Fruit fly (Drosophila melanogaster) whole organism, adult: ENCODE measurements around the gene TTLL1A.

Source experiments
- CG11617 ChIP-seq: fragments of 200-800 bp; sonication (Bioruptor generic); optimal IDR thresholded peaks from 2 replicates; lab custom pipeline; 2017; ENCODE audit warnings: mild to moderate bottlenecking, missing biosample characterization, missing genetic modification reagents, missing genetic modification characterization
- CG12768 ChIP-seq: fragments of 200-800 bp; sonication (Bioruptor generic); optimal IDR thresholded peaks from 2 replicates; lab custom pipeline; 2017; ENCODE audit warnings: missing biosample characterization, missing genetic modification characterization, mild to moderate bottlenecking, moderate library complexity, missing genetic modification reagents
- CG14711 ChIP-seq: fragments of 200-800 bp; sonication (Bioruptor generic); optimal IDR thresholded peaks from 2 replicates; lab custom pipeline; 2018; ENCODE audit warnings: missing biosample characterization, mild to moderate bottlenecking, missing genetic modification characterization, moderate library complexity
- CG1620 ChIP-seq: fragments of 200-800 bp; sonication (Bioruptor generic); optimal IDR thresholded peaks from 2 replicates; lab custom pipeline; 2016; ENCODE audit warnings: missing biosample characterization, missing genetic modification characterization
- CG33017 ChIP-seq: fragments of 200-800 bp; sonication (Bioruptor generic); optimal IDR thresholded peaks from 2 replicates; lab custom pipeline; 2018; ENCODE audit warnings: missing biosample characterization, mild to moderate bottlenecking, missing genetic modification characterization, moderate library complexity
- CG5204 ChIP-seq: fragments of 200-800 bp; sonication (Bioruptor generic); optimal IDR thresholded peaks from 2 replicates; lab custom pipeline; 2016; ENCODE audit warnings: missing biosample characterization, missing genetic modification characterization
- CG7045 ChIP-seq: fragments of 200-800 bp; sonication (Bioruptor generic); optimal IDR thresholded peaks from 2 replicates; lab custom pipeline; 2017; ENCODE audit warnings: missing biosample characterization, mild to moderate bottlenecking, missing genetic modification characterization
- CG7101 ChIP-seq: fragments of 200-800 bp; sonication (Bioruptor generic); optimal IDR thresholded peaks from 2 replicates; lab custom pipeline; 2018; ENCODE audit warnings: missing biosample characterization, mild to moderate bottlenecking, missing genetic modification characterization, moderate library complexity
- Clk ChIP-seq: fragments of 200-800 bp; sonication (Bioruptor generic); optimal IDR thresholded peaks from 2 replicates; lab custom pipeline; 2017; ENCODE audit warnings: missing biosample characterization, missing genetic modification characterization
- Crg-1 ChIP-seq: fragments of 200-800 bp; sonication (Bioruptor generic); optimal IDR thresholded peaks from 2 replicates; lab custom pipeline; 2016; ENCODE audit warnings: missing biosample characterization, missing genetic modification characterization
- Hr96 ChIP-seq: fragments of 200-800 bp; sonication (Bioruptor generic); optimal IDR thresholded peaks from 2 replicates; lab custom pipeline; 2016; ENCODE audit warnings: missing biosample characterization, missing genetic modification characterization
- Mnt ChIP-seq: fragments of 200-800 bp; sonication (Bioruptor generic); optimal IDR thresholded peaks from 2 replicates; lab custom pipeline; 2016; ENCODE audit warnings: missing biosample characterization, mild to moderate bottlenecking, missing genetic modification characterization
- bab1 ChIP-seq: fragments of 200-800 bp; sonication (Bioruptor generic); optimal IDR thresholded peaks from 3 replicates; lab custom pipeline; 2019; ENCODE audit warnings: missing biosample characterization, mild to moderate bottlenecking, missing genetic modification characterization, moderate library complexity
- cic ChIP-seq: fragments of 200-800 bp; sonication (Bioruptor generic); optimal IDR thresholded peaks from 2 replicates; lab custom pipeline; 2017; ENCODE audit warnings: missing biosample characterization, mild to moderate bottlenecking, missing genetic modification characterization, moderate library complexity
- cnc ChIP-seq, 2 experiments: fragments of >200 bp; optimal IDR thresholded peaks; 2 replicates each; lab custom pipeline; 2017
- kay ChIP-seq: fragments of 200-800 bp; sonication (Bioruptor generic); peaks from one replicate; lab custom pipeline; 2016; ENCODE audit warnings: missing biosample characterization, missing genetic modification characterization, borderline replicate concordance
- ovo ChIP-seq: fragments of 200-800 bp; sonication (Bioruptor generic); optimal IDR thresholded peaks from 2 replicates; lab custom pipeline; 2016; ENCODE audit warnings: missing biosample characterization, missing genetic modification characterization
- pad ChIP-seq: fragments of 200-800 bp; sonication (Bioruptor generic); optimal IDR thresholded peaks from 3 replicates; lab custom pipeline; 2017; ENCODE audit warnings: missing biosample characterization, missing genetic modification characterization, mild to moderate bottlenecking, moderate library complexity, missing genetic modification reagents
- tj ChIP-seq: fragments of 200-800 bp; sonication (Bioruptor generic); optimal IDR thresholded peaks from 3 replicates; lab custom pipeline; 2017; ENCODE audit warnings: missing biosample characterization, mild to moderate bottlenecking, missing genetic modification characterization, moderate library complexity
- toe ChIP-seq: fragments of 200-800 bp; sonication (Bioruptor generic); optimal IDR thresholded peaks from 2 replicates; lab custom pipeline; 2016; ENCODE audit warnings: missing biosample characterization, missing genetic modification characterization

Gene TTLL1A

dm6 chrX:17218232-17218951 lies 16.0 kb upstream of the TTLL1A start, which contains the start of gene CG12998:
Gene CG12998, plus strand, starts transcription at chrX:17218667.
- TF ChIP-seq kay (GFP tag; lab: Kevin White, UChicago) = no peak
- TF ChIP-seq CG12768 (GFP tag; lab: Kevin White, UChicago) = no peak
- TF ChIP-seq CG33017 (tag; lab: Kevin White, UChicago) = no peak
- TF ChIP-seq CG11617 (GFP tag; lab: Kevin White, UChicago) = no peak
- no peak for TF ChIP-seq tj (GFP tag; lab: Kevin White, UChicago)
- TF ChIP-seq CG5204 (GFP tag; lab: Kevin White, UChicago) = no peak
- no peak for TF ChIP-seq cic (GFP tag; lab: Kevin White, UChicago)
- TF ChIP-seq Mnt (GFP tag; lab: Kevin White, UChicago) = no peak
- no peak for TF ChIP-seq CG7101 (tag; lab: Kevin White, UChicago)
- no peak for TF ChIP-seq pad (GFP tag; lab: Kevin White, UChicago)
- no peak for TF ChIP-seq CG1620
- TF ChIP-seq bab1 (GFP tag; lab: Kevin White, UChicago) = no peak
- no peak for TF ChIP-seq cnc (optimal IDR thresholded peaks at IDR 0.05; lab: Kevin White, UChicago)

DNA sequence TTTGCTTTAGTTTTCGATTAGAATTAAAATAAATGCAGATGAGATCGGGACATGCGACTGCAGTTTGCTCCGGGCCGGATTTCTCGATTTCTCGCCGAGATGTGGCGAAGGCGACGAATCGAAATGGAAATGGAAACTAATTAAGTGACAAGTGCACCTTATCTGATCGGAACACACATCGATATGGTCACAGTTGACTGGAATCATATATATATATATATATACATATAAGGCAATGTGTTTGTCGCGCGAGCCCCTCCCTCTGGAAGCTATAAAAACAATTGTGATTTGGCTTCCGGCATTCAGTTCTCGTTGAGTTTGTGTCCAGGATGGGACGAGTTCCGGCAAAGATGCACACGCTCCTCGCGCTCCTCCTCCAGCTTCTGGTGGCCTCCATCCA lies 12.6 kb upstream of the TTLL1A start, which contains the start of gene CG5162:
Gene CG5162, plus strand, starts transcription at position 301 of the 400 bp plus-strand sequence.
- no peak for TF ChIP-seq pad (GFP tag; lab: Kevin White, UChicago)
- TF ChIP-seq Clk (GFP tag; lab: Kevin White, UChicago) = no peak
- no peak for TF ChIP-seq tj (GFP tag; lab: Kevin White, UChicago)
- no peak for TF ChIP-seq cnc (optimal IDR thresholded peaks at IDR 0.05; lab: Kevin White, UChicago)

DNA sequence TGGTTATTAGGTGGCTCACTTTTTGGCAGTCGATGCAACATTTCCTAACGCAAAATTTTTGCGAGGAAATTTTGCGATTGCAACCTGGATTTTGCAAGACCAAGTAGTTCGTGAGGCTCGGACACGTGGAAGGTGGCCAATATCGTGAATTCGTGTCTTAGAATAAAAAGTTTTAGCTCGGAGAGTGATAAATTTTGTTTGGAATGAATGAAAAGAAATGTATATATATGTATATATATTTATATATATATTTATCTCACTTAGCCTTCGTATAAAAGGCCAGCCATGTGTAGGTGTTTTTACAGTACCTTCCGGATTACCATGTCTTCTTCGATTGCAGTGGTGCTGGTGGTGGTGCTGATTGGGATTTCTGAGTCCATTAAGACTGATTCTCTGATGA lies 9.6 kb upstream of the TTLL1A start, which contains the start of gene CG18258:
Gene CG18258, plus strand, starts transcription at position 301 of the 400 bp plus-strand sequence.
- TF ChIP-seq Clk (GFP tag; lab: Kevin White, UChicago) (no peak), ovo (no peak), Hr96 (no peak), cnc (optimal IDR thresholded peaks at IDR 0.05; lab: Kevin White, UChicago) (no peak), pad (GFP tag; lab: Kevin White, UChicago) (no peak)

DNA sequence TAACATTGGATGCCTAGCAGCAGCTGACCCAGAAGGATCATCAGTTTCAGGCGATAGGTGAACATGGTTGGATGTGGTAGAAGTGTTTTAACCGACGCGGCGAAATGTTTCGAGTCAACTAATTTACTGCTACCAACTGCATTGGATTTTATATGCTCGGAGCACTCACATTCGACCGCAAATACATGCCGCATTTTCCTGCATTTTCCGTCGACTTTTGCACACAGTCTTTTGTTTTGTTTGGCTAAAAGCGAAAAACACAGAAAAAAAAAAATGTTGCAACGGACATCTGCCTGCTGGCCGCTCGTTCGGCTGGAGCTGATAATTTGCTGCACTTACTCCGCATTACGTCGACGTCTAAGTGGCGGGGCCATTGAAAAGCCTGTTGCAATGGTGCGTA lies 7.5 kb upstream of the TTLL1A start, which contains the start of gene CG12995:
Gene CG12995, minus strand, starts transcription at position 101 of the 400 bp plus-strand sequence.
- TF ChIP-seq CG7045 (GFP tag; lab: Kevin White, UChicago) (no peak), CG7101 (tag; lab: Kevin White, UChicago) (no peak), ovo (no peak), CG5204 (GFP tag; lab: Kevin White, UChicago) (no peak), kay (GFP tag; lab: Kevin White, UChicago) (no peak), CG14711 (no peak), cic (GFP tag; lab: Kevin White, UChicago) (no peak), Hr96 (no peak), CG12768 (GFP tag; lab: Kevin White, UChicago) (no peak), CG1620 (no peak), CG11617 (GFP tag; lab: Kevin White, UChicago) (no peak), pad (GFP tag; lab: Kevin White, UChicago) (no peak), tj (GFP tag; lab: Kevin White, UChicago) (no peak), cnc (optimal IDR thresholded peaks at IDR 0.05; lab: Kevin White, UChicago) (no peak), CG33017 (tag; lab: Kevin White, UChicago) (no peak)

- TF ChIP-seq Mnt (GFP tag; lab: Kevin White, UChicago) = no peak
- TF ChIP-seq CG33017 (tag; lab: Kevin White, UChicago) = no peak
- TF ChIP-seq tj (GFP tag; lab: Kevin White, UChicago) = no peak
- no peak for TF ChIP-seq CG7045 (GFP tag; lab: Kevin White, UChicago)
- no peak for TF ChIP-seq pad (GFP tag; lab: Kevin White, UChicago)
- no peak for TF ChIP-seq CG5204 (GFP tag; lab: Kevin White, UChicago)
- no peak for TF ChIP-seq cic (GFP tag; lab: Kevin White, UChicago)
- no peak for TF ChIP-seq CG7101 (tag; lab: Kevin White, UChicago)
- no peak for TF ChIP-seq Crg-1
- TF ChIP-seq CG14711 = no peak
Observed at dm6 chrX:17207865-17208486, 5.6 kb upstream of the TTLL1A start, which contains the start of gene CG32563. Gene CG32563, plus strand, starts transcription at chrX:17208436.

dm6 chrX:17206046-17206445 lies 3.6 kb upstream of the TTLL1A start, which contains the start of gene CG32564:
Gene CG32564, plus strand, starts transcription at chrX:17206407.
- no peak for TF ChIP-seq cic (GFP tag; lab: Kevin White, UChicago)
- TF ChIP-seq cnc (optimal IDR thresholded peaks at IDR 0.05; lab: Kevin White, UChicago) = no peak
- no peak for TF ChIP-seq CG33017 (tag; lab: Kevin White, UChicago)
- TF ChIP-seq Crg-1 = no peak
- no peak for TF ChIP-seq Hr96
- no peak for TF ChIP-seq CG5204 (GFP tag; lab: Kevin White, UChicago)
- TF ChIP-seq tj (GFP tag; lab: Kevin White, UChicago) = no peak
- no peak for TF ChIP-seq CG7101 (tag; lab: Kevin White, UChicago)
- TF ChIP-seq CG11617 (GFP tag; lab: Kevin White, UChicago) = no peak
- no peak for TF ChIP-seq CG12768 (GFP tag; lab: Kevin White, UChicago)
- TF ChIP-seq CG1620 = no peak
- TF ChIP-seq CG7045 (GFP tag; lab: Kevin White, UChicago) = no peak
- no peak for TF ChIP-seq bab1 (GFP tag; lab: Kevin White, UChicago)
- TF ChIP-seq Clk (GFP tag; lab: Kevin White, UChicago) = no peak
- no peak for TF ChIP-seq pad (GFP tag; lab: Kevin White, UChicago)
- no peak for TF ChIP-seq toe (GFP tag; lab: Kevin White, UChicago)
- TF ChIP-seq CG14711 = no peak
- no peak for TF ChIP-seq Mnt (GFP tag; lab: Kevin White, UChicago)
